Worm (Caenorhabditis elegans): Measurements from ENCODE around the gene F41C3.11.

The F41C3.11 gene

DNA sequence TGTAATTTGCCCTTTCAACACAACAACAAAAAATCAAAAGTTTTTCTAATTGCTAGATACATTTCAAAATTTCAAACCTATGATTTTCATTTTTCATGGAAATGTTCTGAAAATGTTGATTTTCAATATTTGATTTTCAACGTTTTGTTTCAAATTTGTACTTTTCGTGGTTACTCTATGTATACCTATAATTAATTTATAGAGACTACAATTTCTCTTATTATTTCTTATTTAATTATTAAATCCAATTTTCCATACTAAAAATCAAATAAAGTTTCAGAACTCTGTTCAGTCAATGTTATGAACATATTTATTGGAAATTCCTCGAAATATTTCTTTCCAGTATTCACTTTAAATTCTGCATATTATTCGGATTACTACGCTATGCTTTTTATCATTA is 46.8 kb downstream of the F41C3.11 start, which contains the start of gene sre-39:
Gene sre-39, plus strand, starts transcription at position 301 of the 400 bp plus-strand sequence.
- TF ChIP-seq fkh-10 (GFP tag; optimal IDR thresholded peaks at IDR 0.05) (no peak), zip-5 (tag; optimal IDR thresholded peaks at IDR 0.05) (no peak), elt-4 (tag; optimal IDR thresholded peaks at IDR 0.05) (no peak), nhr-11 (tag; optimal IDR thresholded peaks at IDR 0.05) (no peak), F13H6.1 (tag; optimal IDR thresholded peaks at IDR 0.05) (no peak), ceh-22 (tag; optimal IDR thresholded peaks at IDR 0.05) (no peak), hlh-13 (GFP tag; optimal IDR thresholded peaks at IDR 0.05) (no peak), hlh-15 (tag; optimal IDR thresholded peaks at IDR 0.05) (no peak)

DNA sequence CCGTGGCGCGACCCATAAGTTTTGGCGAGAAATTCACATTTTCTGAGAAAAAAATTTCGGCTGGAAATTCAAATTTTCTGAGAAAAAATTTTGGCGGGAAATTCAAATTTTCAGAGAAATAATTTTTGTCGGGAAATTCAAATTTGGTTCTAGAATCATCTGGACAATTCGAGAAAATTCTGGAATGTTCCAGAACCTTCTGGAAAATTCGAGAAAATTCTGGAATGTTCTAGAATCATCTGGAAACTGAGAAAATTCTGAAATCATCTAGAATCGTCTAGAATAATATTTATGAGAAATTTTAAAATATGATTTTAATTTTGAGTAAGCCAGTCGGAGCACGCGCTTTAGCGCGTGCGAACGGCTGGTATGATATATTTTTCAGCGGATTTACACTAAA is 48.9 kb downstream of the F41C3.11 start:
- TF ChIP-seq ceh-45 (GFP tag; IDR thresholded peaks at IDR 0.05) = no peak
- no peak for TF ChIP-seq C08G9.2 (tag; optimal IDR thresholded peaks at IDR 0.05)

DNA sequence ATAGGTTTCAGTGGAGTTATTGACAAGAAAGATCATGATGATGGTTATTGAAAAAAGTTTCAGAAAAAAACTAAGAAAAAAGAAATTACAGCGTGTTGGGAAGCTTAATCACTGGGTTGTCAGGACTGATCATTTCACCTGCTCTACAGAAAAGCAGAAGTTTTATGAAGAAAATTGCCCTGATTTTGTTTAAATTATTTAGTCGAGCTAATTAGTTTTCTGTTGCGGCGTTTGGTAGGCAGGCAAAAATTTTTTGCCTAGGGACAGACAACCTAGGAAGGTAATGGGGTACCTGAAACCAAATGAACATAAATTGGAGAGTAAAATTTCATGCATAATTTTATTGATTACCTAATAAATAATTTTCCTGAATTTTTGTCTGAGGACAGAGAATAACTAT is 50.1 kb downstream of the F41C3.11 start, which contains the start of gene sre-40:
Gene sre-40, minus strand, starts transcription at position 101 of the 400 bp plus-strand sequence.
- TF ChIP-seq ceh-34 (tag; optimal IDR thresholded peaks at IDR 0.05) (no peak), che-1 (tag; optimal IDR thresholded peaks at IDR 0.05) (no peak), pha-2 (tag; optimal IDR thresholded peaks at IDR 0.05) (no peak), ceh-6 (GFP tag; optimal IDR thresholded peaks at IDR 0.05) (no peak), gmeb-2 (tag; optimal IDR thresholded peaks at IDR 0.05) (no peak), pros-1 (tag; optimal IDR thresholded peaks at IDR 0.05) (no peak), fax-1 (tag; optimal IDR thresholded peaks at IDR 0.05) (no peak), ceh-18 (tag; optimal IDR thresholded peaks at IDR 0.05) (no peak), sdc-2 (tag; optimal IDR thresholded peaks at IDR 0.05) (no peak), ceh-19 (GFP tag; optimal IDR thresholded peaks at IDR 0.05) (no peak), K02D7.2 (tag; optimal IDR thresholded peaks at IDR 0.05) (no peak)

DNA sequence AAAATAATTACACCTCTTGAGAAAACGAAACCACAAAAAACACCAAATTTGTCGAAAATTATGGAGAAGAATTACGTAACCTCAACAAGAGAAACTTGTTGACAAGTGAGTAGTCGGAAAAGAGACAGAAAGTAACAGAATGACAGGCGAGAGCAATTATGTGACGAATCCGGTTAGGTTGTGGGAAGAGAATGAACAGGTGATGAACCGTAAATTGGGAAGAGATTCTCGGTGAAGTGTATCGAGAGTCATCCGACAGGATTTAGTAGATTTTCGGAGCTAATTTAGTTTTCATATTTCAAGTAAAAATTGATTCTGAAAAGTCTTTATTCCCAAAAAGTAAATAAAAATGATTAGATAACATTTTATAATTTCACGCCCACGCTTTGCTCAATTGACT is 52.4 kb downstream of the F41C3.11 start, which contains the start of gene T05A7.7:
Gene T05A7.7, minus strand, starts transcription at position 101 of the 400 bp plus-strand sequence.
- TF ChIP-seq gmeb-2 (tag; optimal IDR thresholded peaks at IDR 0.05) = no peak
- no peak for TF ChIP-seq pqm-1 (tag; optimal IDR thresholded peaks at IDR 0.05)
- TF ChIP-seq ceh-31 (tag; optimal IDR thresholded peaks at IDR 0.05) = no peak
- TF ChIP-seq K02D7.2 (tag; optimal IDR thresholded peaks at IDR 0.05) = no peak
- TF ChIP-seq hlh-30 (tag; optimal IDR thresholded peaks at IDR 0.05; ENCODE audit: insufficient read depth) = no peak
- TF ChIP-seq nhr-11 (tag; optimal IDR thresholded peaks at IDR 0.05) = no peak
